Worm (Caenorhabditis elegans) whole organism, L3 larva: ENCODE data around the gene str-19.

Experiments used
- R02D3.7 ChIP-seq: fragments of 150-350 bp; optimal IDR thresholded peaks from 2 replicates; lab custom pipeline; 2014; ENCODE audit warnings: missing biosample characterization, missing genetic modification characterization
- ZK546.5 ChIP-seq: sonication (generic microtip); optimal IDR thresholded peaks from 2 replicates; lab custom pipeline; 2017; ENCODE audit warnings: missing biosample characterization, missing genetic modification characterization
- ceh-16 ChIP-seq: sonication (generic microtip); optimal IDR thresholded peaks from 2 replicates; lab custom pipeline; 2017; ENCODE audit warnings: missing biosample characterization, missing genetic modification characterization
- ceh-82 ChIP-seq: fragments of 150-350 bp; optimal IDR thresholded peaks from 2 replicates; lab custom pipeline; 2014; ENCODE audit warnings: missing biosample characterization, missing genetic modification characterization
- jun-1 ChIP-seq: fragments of 150-350 bp; optimal IDR thresholded peaks from 2 replicates; lab custom pipeline; 2014; ENCODE audit warnings: missing biosample characterization, missing genetic modification reagents, missing genetic modification characterization
- lin-15B ChIP-seq: fragments of 150-350 bp; optimal IDR thresholded peaks from 2 replicates; lab custom pipeline; 2014; ENCODE audit warnings: missing biosample characterization, missing genetic modification characterization
- tbx-2 ChIP-seq: sonication (generic microtip); optimal IDR thresholded peaks from 2 replicates; lab custom pipeline; 2016; ENCODE audit warnings: mild to moderate bottlenecking, missing genetic modification characterization, missing compliant biosample characterization
- ztf-11 ChIP-seq: fragments of 150-350 bp; optimal IDR thresholded peaks from 2 replicates; lab custom pipeline; 2014; ENCODE audit warnings: missing biosample characterization, missing genetic modification characterization

DNA sequence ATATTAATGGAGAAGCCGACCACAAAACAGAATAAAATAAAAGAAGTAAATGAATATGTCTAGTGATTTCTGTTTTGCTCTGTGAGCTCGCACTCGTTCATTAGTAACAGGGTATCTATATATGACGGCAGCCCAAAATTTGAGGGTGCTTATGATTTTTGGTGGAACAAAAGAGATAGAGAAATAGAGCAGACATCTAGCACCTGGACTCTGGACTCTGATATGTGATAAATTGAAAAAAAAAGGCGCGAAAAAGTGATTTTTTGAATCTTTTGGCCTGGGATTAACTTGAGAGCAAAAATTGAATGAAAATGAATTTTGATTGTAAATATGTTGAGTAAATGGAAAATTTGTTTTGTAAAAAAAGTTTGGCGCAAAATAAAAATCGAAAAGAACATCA is 32.4 kb upstream of the str-19 start, which contains the start of gene nhr-283:
- TF ChIP-seq ZK546.5 (no peak), tbx-2 (tag; lab: Kevin White, UChicago) (no peak), R02D3.7 (tag; lab: Kevin White, UChicago) (no peak), ceh-16 (tag; lab: Kevin White, UChicago) (no peak), ceh-82 (tag; lab: Kevin White, UChicago) (no peak), jun-1 (no peak), lin-15B (tag; lab: Kevin White, UChicago) (no peak), ztf-11 (no peak)
